Fruit fly (Drosophila melanogaster): Measurements from ENCODE around the gene CG1750.

CG1750 gene

DNA sequence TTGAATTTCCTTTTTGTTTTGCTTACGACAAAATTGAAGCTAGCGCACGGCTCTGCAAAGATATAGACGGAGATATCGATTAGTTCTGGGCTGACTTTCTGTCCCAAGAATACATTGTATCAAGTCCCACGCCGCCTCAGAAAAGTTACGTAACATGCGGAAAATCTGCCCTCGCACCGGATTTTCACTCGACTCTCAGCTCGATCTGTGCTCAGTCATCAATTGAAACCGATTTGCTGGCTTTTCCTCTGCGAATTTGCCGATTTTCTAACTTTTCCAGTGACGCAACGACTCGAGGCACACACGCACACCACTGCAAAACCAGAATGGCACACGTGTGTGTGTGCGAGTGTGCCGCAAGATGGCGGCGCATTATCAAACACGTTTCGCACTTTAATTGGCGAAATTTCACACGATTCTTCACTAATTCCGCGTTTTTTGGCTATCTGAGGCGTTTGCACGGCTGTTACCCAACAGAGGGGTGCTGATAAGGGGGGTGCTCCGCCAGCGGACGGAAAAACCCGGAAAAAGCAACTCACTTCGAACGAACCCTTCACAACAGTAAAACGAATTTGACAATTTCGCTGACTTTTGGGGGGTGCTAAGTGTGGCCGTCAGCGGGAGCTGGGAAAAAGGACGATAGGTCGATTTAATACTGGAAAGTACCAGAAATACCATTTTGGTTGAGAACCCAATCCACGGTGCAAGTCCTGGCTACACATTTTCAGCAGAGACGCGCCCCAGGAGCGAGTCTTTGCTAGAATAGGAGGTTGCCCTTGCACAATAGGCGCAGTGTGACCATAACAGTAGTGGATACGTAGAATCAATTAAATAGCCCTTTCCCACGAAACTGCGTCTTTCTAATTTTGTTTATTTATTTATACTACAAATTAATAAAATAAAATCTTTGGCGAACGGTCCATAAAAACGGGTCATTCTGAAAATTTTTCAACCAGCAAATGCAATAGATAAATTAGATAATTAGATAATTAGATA lies 35.4 kb downstream of the CG1750 start, which contains the start of gene ATPsynC (continued):
- peak; percentile 17 for TF ChIP-seq CG13123 (GFP tag; optimal IDR thresholded peaks at IDR 0.05)
- no peak for TF ChIP-seq ranshi (GFP tag; IDR thresholded peaks at IDR 0.05)
- TF ChIP-seq CG9797 (GFP tag; optimal IDR thresholded peaks at IDR 0.05), result peak; percentile 100
- peak; percentile 12 for TF ChIP-seq CG9609 (GFP tag; optimal IDR thresholded peaks at IDR 0.05)
- no peak for TF ChIP-seq ap (GFP tag; IDR thresholded peaks at IDR 0.05)
- TF ChIP-seq CG18011 (GFP tag; optimal IDR thresholded peaks at IDR 0.05), result no peak
- peak; percentile 89 for TF ChIP-seq CG33213 (GFP tag; optimal IDR thresholded peaks at IDR 0.05)
- TF ChIP-seq C15 (GFP tag; IDR thresholded peaks at IDR 0.05), result no peak
- no peak for TF ChIP-seq shn (GFP tag; optimal IDR thresholded peaks at IDR 0.05)
- TF ChIP-seq luna (GFP tag; optimal IDR thresholded peaks at IDR 0.05), result no peak
- no peak for TF ChIP-seq fd96Cb (tag; optimal IDR thresholded peaks at IDR 0.05)
- TF ChIP-seq dm (GFP tag; optimal IDR thresholded peaks at IDR 0.05), result peak; percentile 39
- peak; percentile 24 for TF ChIP-seq tx (GFP tag; optimal IDR thresholded peaks at IDR 0.05)
- TF ChIP-seq jumu (GFP tag; optimal IDR thresholded peaks at IDR 0.05), result peak; percentile 36
- TF ChIP-seq dpn (GFP tag; optimal IDR thresholded peaks at IDR 0.05), result peak; percentile 36 to 52
- TF ChIP-seq bab2 (GFP tag; optimal IDR thresholded peaks at IDR 0.05), result no peak
- TF ChIP-seq sim (GFP tag; IDR thresholded peaks at IDR 0.05), result no peak
- peak; percentile 45 for TF ChIP-seq CG13624 (GFP tag; optimal IDR thresholded peaks at IDR 0.05)
- TF ChIP-seq zen (tag; optimal IDR thresholded peaks at IDR 0.05), result peak; percentile 40
- TF ChIP-seq Awh (GFP tag; IDR thresholded peaks at IDR 0.05), result no peak
- no peak for TF ChIP-seq CG17328 (GFP tag; IDR thresholded peaks at IDR 0.05)
- no peak for TF ChIP-seq CG10979 (tag; optimal IDR thresholded peaks at IDR 0.05)
- no peak for TF ChIP-seq Fer2 (tag; optimal IDR thresholded peaks at IDR 0.05)
- TF ChIP-seq Doc3 (GFP tag; IDR thresholded peaks at IDR 0.05; ENCODE audit: partially characterized antibody), result no peak
- TF ChIP-seq Rfx (GFP tag; IDR thresholded peaks at IDR 0.05), result no peak
- peak; percentile 73 for TF ChIP-seq CG15601 (tag; optimal IDR thresholded peaks at IDR 0.05)
- TF ChIP-seq usp (GFP tag; optimal IDR thresholded peaks at IDR 0.05), result no peak
- TF ChIP-seq CG10267 (tag; optimal IDR thresholded peaks at IDR 0.05), result peak; percentile 67
- no peak for TF ChIP-seq bowl (GFP tag; IDR thresholded peaks at IDR 0.05)
- TF ChIP-seq HLH4C (GFP tag; IDR thresholded peaks at IDR 0.05; ENCODE audit: partially characterized antibody), result no peak
- TF ChIP-seq ab (GFP tag; optimal IDR thresholded peaks at IDR 0.05), result no peak
- peak; percentile 63 for TF ChIP-seq CG12769 (tag; optimal IDR thresholded peaks at IDR 0.05)
- no peak for TF ChIP-seq kay (GFP tag; optimal IDR thresholded peaks at IDR 0.05)
- no peak for TF ChIP-seq CG31441 (GFP tag; IDR thresholded peaks at IDR 0.05)
- TF ChIP-seq CG9727 (GFP tag; optimal IDR thresholded peaks at IDR 0.05), result peak; percentile 44
- TF ChIP-seq CG4424 (GFP tag; optimal IDR thresholded peaks at IDR 0.05), result no peak
- peak; percentile 75 for TF ChIP-seq lilli (GFP tag; optimal IDR thresholded peaks at IDR 0.05)
- TF ChIP-seq CG34376 (GFP tag; optimal IDR thresholded peaks at IDR 0.05), result peak; percentile 82
- no peak for TF ChIP-seq tna (GFP tag; IDR thresholded peaks at IDR 0.05; ENCODE audit: partially characterized antibody)
- no peak for TF ChIP-seq ase (GFP tag; IDR thresholded peaks at IDR 0.05)
- TF ChIP-seq odd (GFP tag; optimal IDR thresholded peaks at IDR 0.05), result peak; percentile 59
- TF ChIP-seq CG17359 (tag; optimal IDR thresholded peaks at IDR 0.05), result peak; percentile 14
- no peak for TF ChIP-seq NC2α (GFP tag; optimal IDR thresholded peaks at IDR 0.05)
- peak; percentile 51 for TF ChIP-seq ewg (GFP tag; optimal IDR thresholded peaks at IDR 0.05)
- peak; percentile 79 for TF ChIP-seq Sin3A (optimal IDR thresholded peaks at IDR 0.05)
- TF ChIP-seq stc (GFP tag; IDR thresholded peaks at IDR 0.05), result no peak
- peak; percentile 67 for TF ChIP-seq lab (GFP tag; optimal IDR thresholded peaks at IDR 0.05)
- no peak for TF ChIP-seq Rx (GFP tag; IDR thresholded peaks at IDR 0.05)
- TF ChIP-seq CG34224 (GFP tag; IDR thresholded peaks at IDR 0.05; ENCODE audit: partially characterized antibody), result no peak
- peak; percentile 16 for TF ChIP-seq HLH54F (GFP tag; optimal IDR thresholded peaks at IDR 0.05)

Measured in whole organism, embryonic.